Fruit fly (Drosophila melanogaster) whole organism, embryonic: ENCODE data around the gene CG2224.

Source experiments
- CG10543 ChIP-seq: fragments of 200-800 bp; sonication (Bioruptor generic); optimal IDR thresholded peaks from 3 replicates; lab custom pipeline; 2017; ENCODE audit warnings: missing biosample characterization, mild to moderate bottlenecking, missing genetic modification characterization, moderate library complexity
- CG12769 ChIP-seq: fragments of 200-800 bp; sonication (Bioruptor generic); optimal IDR thresholded peaks from 2 replicates; lab custom pipeline; 2019; ENCODE audit warnings: missing biosample characterization, mild to moderate bottlenecking, missing genetic modification characterization, moderate library complexity
- CG13894 ChIP-seq: fragments of 200-800 bp; sonication (Bioruptor generic); optimal IDR thresholded peaks from 3 replicates; lab custom pipeline; 2018; ENCODE audit warnings: missing biosample characterization, mild to moderate bottlenecking, missing genetic modification characterization, moderate library complexity
- CG15269 ChIP-seq: fragments of 200-800 bp; sonication (Bioruptor generic); optimal IDR thresholded peaks from 2 replicates; lab custom pipeline; 2018; ENCODE audit warnings: missing biosample characterization, mild to moderate bottlenecking, missing genetic modification characterization, moderate library complexity
- CG17802 ChIP-seq: fragments of 200-800 bp; sonication (Bioruptor generic); optimal IDR thresholded peaks from 2 replicates; lab custom pipeline; 2018; ENCODE audit warnings: missing biosample characterization, mild to moderate bottlenecking, missing genetic modification characterization, moderate library complexity
- CG18262 ChIP-seq: fragments of 200-800 bp; optimal IDR thresholded peaks from 3 replicates; lab custom pipeline; 2019; ENCODE audit warnings: missing biosample characterization, mild to moderate bottlenecking, missing genetic modification characterization, moderate library complexity
- CG18764 ChIP-seq: fragments of 200-800 bp; sonication (Bioruptor generic); optimal IDR thresholded peaks from 3 replicates; lab custom pipeline; 2016; ENCODE audit warnings: missing biosample characterization, missing genetic modification characterization
- CG30403 ChIP-seq: fragments of 200-800 bp; sonication (Bioruptor generic); optimal IDR thresholded peaks from 3 replicates; lab custom pipeline; 2016; ENCODE audit warnings: missing biosample characterization, missing genetic modification characterization
- CG3838 ChIP-seq: fragments of 200-800 bp; sonication (Bioruptor generic); optimal IDR thresholded peaks from 3 replicates; lab custom pipeline; 2016; ENCODE audit warnings: missing biosample characterization, missing genetic modification characterization
- CG5180 ChIP-seq: fragments of 200-800 bp; sonication (Bioruptor generic); optimal IDR thresholded peaks from 3 replicates; lab custom pipeline; 2017; ENCODE audit warnings: missing biosample characterization, missing genetic modification characterization, mild to moderate bottlenecking, moderate library complexity, missing genetic modification reagents
- CG7271 ChIP-seq: fragments of 200-800 bp; sonication (Bioruptor generic); optimal IDR thresholded peaks from 2 replicates; lab custom pipeline; 2018; ENCODE audit warnings: missing biosample characterization, mild to moderate bottlenecking, missing genetic modification characterization, moderate library complexity
- CG8281 ChIP-seq: fragments of 200-800 bp; sonication (Bioruptor generic); optimal IDR thresholded peaks from 2 replicates; lab custom pipeline; 2018; ENCODE audit warnings: missing biosample characterization, mild to moderate bottlenecking, missing genetic modification characterization, moderate library complexity
- CG8388 ChIP-seq: fragments of 200-800 bp; sonication (Bioruptor generic); optimal IDR thresholded peaks from 2 replicates; lab custom pipeline; 2019; ENCODE audit warnings: missing biosample characterization, mild to moderate bottlenecking, missing genetic modification characterization, moderate library complexity
- CG8478 ChIP-seq: fragments of >200 bp; optimal IDR thresholded peaks from 2 replicates; lab custom pipeline; 2018
- CG9817 ChIP-seq: fragments of 200-800 bp; sonication (Bioruptor generic); optimal IDR thresholded peaks from 2 replicates; lab custom pipeline; 2018; ENCODE audit warnings: missing biosample characterization, mild to moderate bottlenecking, missing genetic modification characterization, moderate library complexity
- CTCF ChIP-seq: fragments of 200-800 bp; sonication (Bioruptor generic); optimal IDR thresholded peaks from 2 replicates; lab custom pipeline; 2017; ENCODE audit warnings: missing biosample characterization, mild to moderate bottlenecking, missing genetic modification characterization, moderate library complexity
- D19B ChIP-seq: fragments of 200-800 bp; sonication (Bioruptor generic); optimal IDR thresholded peaks from 2 replicates; lab custom pipeline; 2017; ENCODE audit warnings: missing biosample characterization, mild to moderate bottlenecking, missing genetic modification characterization
- Deaf1 ChIP-seq: fragments of 200-800 bp; optimal IDR thresholded peaks from 3 replicates; lab custom pipeline; 2019; ENCODE audit warnings: missing biosample characterization, mild to moderate bottlenecking, missing genetic modification characterization, moderate library complexity
- Dfd ChIP-seq, 2 experiments: fragments of >200 bp; optimal IDR thresholded peaks; 2 replicates each; lab custom pipeline; 2017; ENCODE audit warnings: missing biosample characterization in 2 of 2, missing genetic modification characterization in 2 of 2
- Dp ChIP-seq: fragments of 200-800 bp; sonication (Bioruptor generic); optimal IDR thresholded peaks from 2 replicates; lab custom pipeline; 2018; ENCODE audit warnings: missing biosample characterization, mild to moderate bottlenecking, missing genetic modification characterization, moderate library complexity
- E2f2 ChIP-seq: fragments of 200-800 bp; sonication (Bioruptor generic); IDR thresholded peaks from 2 replicates; pipeline ENCODE4 v1.3.6; 2022; ENCODE audit warnings: missing biosample characterization, missing genetic modification characterization
- HLH4C ChIP-seq: fragments of 200-800 bp; sonication (Bioruptor generic); IDR thresholded peaks from 3 replicates; pipeline ENCODE4 v1.3.6; 2022; ENCODE audit warnings: missing biosample characterization, missing genetic modification characterization; ENCODE audit not compliant: partially characterized antibody
- HLHmδ ChIP-seq: fragments of 200-800 bp; sonication (Bioruptor generic); optimal IDR thresholded peaks from 2 replicates; lab custom pipeline; 2018; ENCODE audit warnings: missing biosample characterization, mild to moderate bottlenecking, missing genetic modification characterization, moderate library complexity
- Hand ChIP-seq: fragments of 200-800 bp; sonication (Bioruptor generic); optimal IDR thresholded peaks from 2 replicates; lab custom pipeline; 2017; ENCODE audit warnings: mild to moderate bottlenecking, missing biosample characterization, missing genetic modification reagents, missing genetic modification characterization
- Hr39 ChIP-seq: fragments of >200 bp; optimal IDR thresholded peaks from 2 replicates; lab custom pipeline; 2017
- Hr51 ChIP-seq, 2 experiments: fragments of 200-800 bp; sonication (Bioruptor generic); optimal IDR thresholded peaks; 2 replicates in 1 of 2; 3 replicates in 1 of 2; lab custom pipeline; 2016 to 2018; ENCODE audit warnings: missing biosample characterization in 2 of 2, missing genetic modification characterization in 2 of 2, mild to moderate bottlenecking in 1 of 2, moderate library complexity in 1 of 2
- Jarid2 ChIP-seq: fragments of 200-800 bp; sonication (Bioruptor generic); optimal IDR thresholded peaks from 3 replicates; lab custom pipeline; 2017; ENCODE audit warnings: mild to moderate bottlenecking, missing biosample characterization, missing genetic modification reagents, missing genetic modification characterization
- Med ChIP-seq: fragments of 200-800 bp; sonication (Bioruptor generic); peaks from one replicate; lab custom pipeline; 2016; ENCODE audit warnings: missing biosample characterization, missing genetic modification characterization, mild to moderate bottlenecking, inconsistent platforms, moderate library complexity
- NC2β ChIP-seq: fragments of 200-800 bp; sonication (Bioruptor generic); optimal IDR thresholded peaks from 2 replicates; lab custom pipeline; 2016; ENCODE audit warnings: missing biosample characterization, missing genetic modification characterization
- Poxn ChIP-seq: fragments of 200-800 bp; sonication (Bioruptor generic); IDR thresholded peaks from 2 replicates; pipeline ENCODE4 v1.3.6; 2022; ENCODE audit warnings: missing biosample characterization, missing genetic modification characterization
- Rfx ChIP-seq: fragments of 200-800 bp; sonication (Bioruptor generic); IDR thresholded peaks from 2 replicates; pipeline ENCODE4 v1.3.6; 2022; ENCODE audit warnings: missing biosample characterization, missing genetic modification characterization
- Usf ChIP-seq: fragments of 200-800 bp; sonication (Bioruptor generic); optimal IDR thresholded peaks from 2 replicates; lab custom pipeline; 2017; ENCODE audit warnings: missing genotype, missing biosample characterization, missing genetic modification characterization
- YL-1 ChIP-seq: fragments of 200-800 bp; sonication (Bioruptor generic); optimal IDR thresholded peaks from 3 replicates; lab custom pipeline; 2017; ENCODE audit warnings: missing biosample characterization, mild to moderate bottlenecking, missing genetic modification characterization
- fd64A ChIP-seq: fragments of 200-800 bp; sonication (Bioruptor generic); optimal IDR thresholded peaks from 3 replicates; lab custom pipeline; 2018; ENCODE audit warnings: missing biosample characterization, mild to moderate bottlenecking, missing genetic modification characterization
- kni ChIP-seq: fragments of 200-800 bp; sonication (Bioruptor generic); optimal IDR thresholded peaks from 3 replicates; lab custom pipeline; 2017; ENCODE audit warnings: mild to moderate bottlenecking, missing biosample characterization, missing genetic modification reagents, missing genetic modification characterization
- nerfin-1 ChIP-seq: fragments of 200-800 bp; sonication (Bioruptor generic); optimal IDR thresholded peaks from 3 replicates; lab custom pipeline; 2019; ENCODE audit warnings: missing biosample characterization, mild to moderate bottlenecking, missing genetic modification characterization, moderate library complexity
- nerfin-2 ChIP-seq: fragments of 200-800 bp; sonication (Bioruptor generic); IDR thresholded peaks from 2 replicates; pipeline ENCODE4 v1.3.6; 2022; ENCODE audit warnings: missing biosample characterization, missing genetic modification characterization; ENCODE audit not compliant: partially characterized antibody
- onecut ChIP-seq: fragments of 200-800 bp; sonication (Bioruptor generic); IDR thresholded peaks from 2 replicates; pipeline ENCODE4 v1.3.6; 2022; ENCODE audit warnings: missing biosample characterization, missing genetic modification characterization
- p53 ChIP-seq: fragments of 200-800 bp; sonication (Bioruptor generic); optimal IDR thresholded peaks from 2 replicates; lab custom pipeline; 2016; ENCODE audit warnings: missing biosample characterization, missing genetic modification characterization
- row ChIP-seq: fragments of 200-800 bp; sonication (Bioruptor generic); IDR thresholded peaks from 3 replicates; pipeline ENCODE4 v1.3.6; 2022; ENCODE audit warnings: missing biosample characterization, missing genetic modification characterization
- twi ChIP-seq: fragments of 200-800 bp; optimal IDR thresholded peaks from 2 replicates; lab custom pipeline; 2019; ENCODE audit warnings: missing biosample characterization, mild to moderate bottlenecking, missing genetic modification characterization, moderate library complexity
- z ChIP-seq: fragments of 200-800 bp; sonication (Bioruptor generic); IDR thresholded peaks from 3 replicates; pipeline ENCODE4 v1.3.6; 2022; ENCODE audit warnings: missing biosample characterization, missing genetic modification characterization

The CG2224 gene

dm6 chr3R:30460187-30460586 lies 1.1 kb upstream of the CG2224 start:
- peak; percentile 92 for TF ChIP-seq CG8281 (tag; lab: Kevin White, UChicago)
- TF ChIP-seq CG7271 (tag; lab: Kevin White, UChicago): no peak
- no peak for TF ChIP-seq CG18764 (GFP tag; lab: Kevin White, UChicago)
- no peak for TF ChIP-seq Usf (GFP tag; lab: Kevin White, UChicago)
- TF ChIP-seq CG10543 (GFP tag; lab: Kevin White, UChicago): peak; percentile 43
- 0 out of 2 replicates have a peak, but pooled peaks have one; percentile 7 for TF ChIP-seq Rfx (GFP tag; lab: Robert Waterston, UW)
- TF ChIP-seq CG5180: peak; percentile 99
- TF ChIP-seq CG8388: no peak
- TF ChIP-seq Hand (GFP tag; lab: Kevin White, UChicago): no peak
- TF ChIP-seq nerfin-2 (GFP tag; lab: Robert Waterston, UW): no peak
- TF ChIP-seq CG30403 (GFP tag; lab: Kevin White, UChicago): no peak
- TF ChIP-seq nerfin-1 (tag; lab: Kevin White, UChicago): no peak
- no peak for TF ChIP-seq CG9817
- TF ChIP-seq D19B (GFP tag; lab: Kevin White, UChicago): peak; percentile 24
- TF ChIP-seq CG15269 (tag; lab: Kevin White, UChicago): peak; percentile 45
- peak; percentile 73 for TF ChIP-seq Med
- TF ChIP-seq CG18262 (tag; lab: Kevin White, UChicago): no peak
- no peak for TF ChIP-seq Hr51 (GFP tag; optimal IDR thresholded peaks at IDR 0.05; lab: Kevin White, UChicago)
- no peak for TF ChIP-seq fd64A (GFP tag; lab: Kevin White, UChicago)
- TF ChIP-seq Poxn: no peak
- TF ChIP-seq z (GFP tag; lab: Robert Waterston, UW): peak; percentile 70; the same call in 2 of the 3 replicates
- no peak for TF ChIP-seq kni (GFP tag; lab: Kevin White, UChicago)
- no peak for TF ChIP-seq CTCF (GFP tag; lab: Kevin White, UChicago)
- TF ChIP-seq HLHmδ: no peak
- TF ChIP-seq Jarid2 (GFP tag; lab: Kevin White, UChicago): peak; percentile 48
- TF ChIP-seq CG13894 (tag; lab: Kevin White, UChicago): peak; percentile 52
- no peak for TF ChIP-seq p53 (GFP tag; lab: Kevin White, UChicago)
- TF ChIP-seq CG3838 (GFP tag; lab: Kevin White, UChicago): no peak
- peak; percentile 97 for TF ChIP-seq Deaf1 (tag; lab: Kevin White, UChicago)
- peak; percentile 58 for TF ChIP-seq CG12769
- TF ChIP-seq Hr39 (lab: Kevin White, UChicago): no peak
- TF ChIP-seq, all 482 proteins: peak for 12

- TF ChIP-seq NC2β (GFP tag; lab: Kevin White, UChicago) (no peak), CG8478 (lab: Kevin White, UChicago) (peak; percentile 24), Dp (peak; percentile 25), HLH4C (GFP tag; lab: Robert Waterston, UW) (0 out of 3 replicates have a peak, but pooled peaks have one; percentile 20), CG17802 (tag; lab: Kevin White, UChicago) (peak; percentile 55), E2f2 (GFP tag; lab: Robert Waterston, UW) (peak; percentile 40; the same call in 1 of the 2 replicates), Dfd (GFP tag; optimal IDR thresholded peaks at IDR 0.05; lab: Kevin White, UChicago) (peak in 1 of 2 experiments; percentile 26), twi (tag; lab: Kevin White, UChicago) (no peak), row (GFP tag; lab: Robert Waterston, UW) (no peak), onecut (GFP tag; lab: Robert Waterston, UW) (peak; percentile 41), CTCF (GFP tag; lab: Kevin White, UChicago) (peak; percentile 88), YL-1 (no peak)
Observed at dm6 chr3R:30455817-30456544, 3.1 kb downstream of the CG2224 start, which contains the start of gene aralar1. Gene aralar1, minus strand, starts transcription at chr3R:30455867.
